Fruit fly (Drosophila melanogaster): ENCODE measurements around the gene CG13041.

- TF ChIP-seq CG33017 (tag; optimal IDR thresholded peaks at IDR 0.05) (no peak), tj (GFP tag; optimal IDR thresholded peaks at IDR 0.05) (no peak), Clk (GFP tag; optimal IDR thresholded peaks at IDR 0.05) (no peak), CG11617 (GFP tag; optimal IDR thresholded peaks at IDR 0.05) (no peak), Hr96 (GFP tag; optimal IDR thresholded peaks at IDR 0.05) (no peak), cic (GFP tag; optimal IDR thresholded peaks at IDR 0.05) (no peak), CG7045 (GFP tag; optimal IDR thresholded peaks at IDR 0.05) (no peak), kay (GFP tag; ENCODE audit: borderline replicate concordance) (no peak), CG7101 (tag; optimal IDR thresholded peaks at IDR 0.05) (no peak)
These were observed 13.7 kb upstream of the CG13041 start, which contains the start of gene CG13056 for dm6 chr3L:16333013-16333412.
